Worm (Caenorhabditis elegans): ENCODE measurements around the gene C55A6.12.

C55A6.12 gene

ce11 chrV:11488288-11488687 lies 14.6 kb downstream of the C55A6.12 start:
- TF ChIP-seq ceh-19 (GFP tag; optimal IDR thresholded peaks at IDR 0.05) (no peak), dmd-4 (tag; optimal IDR thresholded peaks at IDR 0.05; ENCODE audit: borderline replicate concordance) (no peak), ceh-14 (tag; optimal IDR thresholded peaks at IDR 0.05) (no peak), eyg-1 (tag; optimal IDR thresholded peaks at IDR 0.05) (no peak), pros-1 (tag; optimal IDR thresholded peaks at IDR 0.05) (no peak), che-1 (tag; optimal IDR thresholded peaks at IDR 0.05) (no peak), ttx-3 (tag; optimal IDR thresholded peaks at IDR 0.05) (no peak), pha-4 (tag; optimal IDR thresholded peaks at IDR 0.05) (no peak), unc-42 (tag; optimal IDR thresholded peaks at IDR 0.05) (no peak), C38D4.7 (GFP tag; optimal IDR thresholded peaks at IDR 0.05) (no peak)

ce11 chrV:11486680-11487079 lies 16.3 kb downstream of the C55A6.12 start, which contains the start of gene T11F9.10:
TSS of gene T11F9.10 (plus strand) at chrV:11486980.
- TF ChIP-seq ttx-3 (tag; optimal IDR thresholded peaks at IDR 0.05) (no peak), nfya-1 (tag; optimal IDR thresholded peaks at IDR 0.05) (no peak), ceh-31 (tag; optimal IDR thresholded peaks at IDR 0.05) (no peak), che-1 (tag; optimal IDR thresholded peaks at IDR 0.05) (no peak), ets-4 (tag; optimal IDR thresholded peaks at IDR 0.05) (no peak), npax-4 (tag; optimal IDR thresholded peaks at IDR 0.05) (no peak), mec-3 (tag; optimal IDR thresholded peaks at IDR 0.05; ENCODE audit: borderline replicate concordance) (no peak), pha-4 (tag; optimal IDR thresholded peaks at IDR 0.05) (no peak), rnt-1 (tag; optimal IDR thresholded peaks at IDR 0.05) (no peak), pag-3 (tag; optimal IDR thresholded peaks at IDR 0.05; ENCODE audit: borderline replicate concordance) (no peak), syd-9 (tag; optimal IDR thresholded peaks at IDR 0.05) (no peak), hlh-13 (GFP tag; optimal IDR thresholded peaks at IDR 0.05) (no peak), elt-2 (tag; optimal IDR thresholded peaks at IDR 0.05) (no peak), ceh-34 (tag; optimal IDR thresholded peaks at IDR 0.05) (no peak), ceh-2 (tag; optimal IDR thresholded peaks at IDR 0.05) (no peak), F13H6.1 (tag; optimal IDR thresholded peaks at IDR 0.05) (no peak)

- TF ChIP-seq ceh-24 (tag; optimal IDR thresholded peaks at IDR 0.05): no peak
- TF ChIP-seq pha-2 (tag; optimal IDR thresholded peaks at IDR 0.05): no peak
- no peak for TF ChIP-seq ceh-9 (tag; optimal IDR thresholded peaks at IDR 0.05)
- no peak for TF ChIP-seq ets-4 (tag; optimal IDR thresholded peaks at IDR 0.05)
- no peak for TF ChIP-seq K09A11.1 (tag; optimal IDR thresholded peaks at IDR 0.05; ENCODE audit: insufficient read depth)
- no peak for TF ChIP-seq T23F11.4 (GFP tag; optimal IDR thresholded peaks at IDR 0.05)
- no peak for TF ChIP-seq unc-55 (GFP tag; optimal IDR thresholded peaks at IDR 0.05)
- no peak for TF ChIP-seq ztf-16 (tag; optimal IDR thresholded peaks at IDR 0.05)
- TF ChIP-seq sox-4 (tag; optimal IDR thresholded peaks at IDR 0.05): no peak
- TF ChIP-seq ceh-6 (GFP tag; optimal IDR thresholded peaks at IDR 0.05): no peak
- TF ChIP-seq elt-4 (tag; optimal IDR thresholded peaks at IDR 0.05): no peak
- no peak for TF ChIP-seq pha-4 (tag; optimal IDR thresholded peaks at IDR 0.05)
- TF ChIP-seq ceh-14 (tag; optimal IDR thresholded peaks at IDR 0.05): no peak
- no peak for TF ChIP-seq hlh-6 (tag; optimal IDR thresholded peaks at IDR 0.05)
- TF ChIP-seq hlh-30 (tag; optimal IDR thresholded peaks at IDR 0.05; ENCODE audit: insufficient read depth): no peak
- no peak for TF ChIP-seq odd-2 (tag; optimal IDR thresholded peaks at IDR 0.05)
- no peak for TF ChIP-seq pax-1 (tag; optimal IDR thresholded peaks at IDR 0.05)
These were observed 17.4 kb downstream of the C55A6.12 start, which contains the start of gene srh-1 for ce11 chrV:11485558-11485957. TSS of gene srh-1 (plus strand) at chrV:11485858.

ce11 chrV:11484404-11484803 lies 18.5 kb downstream of the C55A6.12 start:
- no peak for TF ChIP-seq lim-6 (tag; optimal IDR thresholded peaks at IDR 0.05)
- TF ChIP-seq elt-2 (tag; optimal IDR thresholded peaks at IDR 0.05): no peak
- no peak for TF ChIP-seq ceh-45 (GFP tag; IDR thresholded peaks at IDR 0.05)
